Worm (Caenorhabditis elegans) whole organism, L4 larva: ENCODE data around the gene T16G1.18.
A peak's percentile ranks its signal among the peaks of the same experiment; 100 is the strongest.

Source experiments
- F49E8.2 ChIP-seq: sonication (generic microtip); optimal IDR thresholded peaks from 2 replicates; lab custom pipeline; 2016; ENCODE audit warnings: missing compliant biosample characterization, mild to moderate bottlenecking, missing genetic modification characterization, borderline replicate concordance
- aly-2 ChIP-seq: sonication (generic microtip); optimal IDR thresholded peaks from 2 replicates; lab custom pipeline; 2018; ENCODE audit warnings: missing biosample characterization, missing genetic modification characterization
- daf-19 ChIP-seq: fragments of 200-800 bp; sonication (Bioruptor generic); conservative IDR thresholded peaks from 2 replicates; pipeline ENCODE4 v1.3.6; 2022; ENCODE audit warnings: missing genetic modification characterization, missing compliant biosample characterization
- dve-1 ChIP-seq: sonication (generic microtip); optimal IDR thresholded peaks from 2 replicates; lab custom pipeline; 2017; ENCODE audit warnings: antibody characterized with exemption, mild to moderate bottlenecking, missing genetic modification characterization, missing compliant biosample characterization; ENCODE audit not compliant: insufficient read depth
- nhr-11 ChIP-seq: fragments of 150-350 bp; optimal IDR thresholded peaks from 2 replicates; lab custom pipeline; 2014; ENCODE audit warnings: missing biosample characterization, missing genetic modification characterization
- nhr-77 ChIP-seq: fragments of 150-350 bp; optimal IDR thresholded peaks from 2 replicates; lab custom pipeline; 2014; ENCODE audit warnings: missing biosample characterization, missing genetic modification characterization
- zag-1 ChIP-seq: fragments of 150-350 bp; optimal IDR thresholded peaks from 2 replicates; lab custom pipeline; 2014; ENCODE audit warnings: missing biosample characterization, missing genetic modification characterization

ce11 chrV:12952287-12952686 is 1.2 kb downstream of the T16G1.18 start, which contains the start of gene pqn-68:
- no peak for TF ChIP-seq zag-1 (tag; lab: Kevin White, UChicago)
- TF ChIP-seq F49E8.2 (tag; lab: Kevin White, UChicago) = no peak
- no peak for TF ChIP-seq aly-2 (tag; lab: Kevin White, UChicago)
- peak; percentile 17 for TF ChIP-seq dve-1 (tag; lab: Kevin White, UChicago)
- TF ChIP-seq nhr-11 (tag; lab: Kevin White, UChicago) = no peak
- TF ChIP-seq daf-19 (GFP tag; lab: Robert Waterston, UW) = no peak
- TF ChIP-seq nhr-77 (tag; lab: Kevin White, UChicago) = no peak
